Worm (Caenorhabditis elegans): ENCODE data around the gene F43E2.6.

F43E2.6 gene

DNA sequence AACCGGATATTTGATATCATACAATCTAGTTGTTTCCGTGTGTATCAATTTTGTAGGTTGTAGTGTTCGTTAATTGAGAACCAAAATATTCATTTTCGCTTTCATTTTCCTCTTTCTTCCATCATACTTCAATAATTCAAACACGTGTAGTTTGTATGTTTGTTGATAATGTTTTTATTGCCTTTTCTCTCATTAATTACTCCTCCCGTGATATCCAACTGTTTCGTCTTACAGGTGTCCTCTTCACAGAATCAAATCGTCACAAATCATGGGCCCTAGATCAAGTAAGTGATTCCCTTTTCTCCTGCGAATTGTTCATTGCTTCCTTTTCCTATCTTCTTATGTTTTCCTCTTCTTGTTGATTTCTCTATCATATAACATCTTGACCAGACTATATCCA lies 29.7 kb downstream of the F43E2.6 start, which contains the start of gene nhr-21 (continued):
- no peak for TF ChIP-seq lim-7 (GFP tag; IDR thresholded peaks at IDR 0.05)
- no peak for TF ChIP-seq ceh-20 (GFP tag; IDR thresholded peaks at IDR 0.05)
- no peak for TF ChIP-seq pqm-1 (tag; optimal IDR thresholded peaks at IDR 0.05)
- no peak for TF ChIP-seq jun-1 (tag; optimal IDR thresholded peaks at IDR 0.05)
- TF ChIP-seq nhr-102 (tag; optimal IDR thresholded peaks at IDR 0.05), result no peak
- peak; percentile 64 for TF ChIP-seq mxl-3 (GFP tag; optimal IDR thresholded peaks at IDR 0.05)
- TF ChIP-seq hif-1 (tag; optimal IDR thresholded peaks at IDR 0.05), result no peak
- no peak for TF ChIP-seq madf-5 (GFP tag; IDR thresholded peaks at IDR 0.05)
- TF ChIP-seq daf-8 (GFP tag; IDR thresholded peaks at IDR 0.05), result no peak
- TF ChIP-seq zfp-3 (GFP tag; conservative IDR thresholded peaks at IDR 0.05), result no peak
- TF ChIP-seq lin-1 (GFP tag; IDR thresholded peaks at IDR 0.05), result 0 out of 2 replicates have a peak, but pooled peaks have one; percentile 26
- no peak for TF ChIP-seq R02D3.7 (tag; optimal IDR thresholded peaks at IDR 0.05)
- TF ChIP-seq nhr-42 (GFP tag; IDR thresholded peaks at IDR 0.05), result no peak
- TF ChIP-seq Y48G9A.11 (GFP tag; IDR thresholded peaks at IDR 0.05), result no peak
- no peak for TF ChIP-seq F26F4.8 (GFP tag; conservative IDR thresholded peaks at IDR 0.05)
- no peak for TF ChIP-seq lin-38 (GFP tag; IDR thresholded peaks at IDR 0.05)
- TF ChIP-seq F10B5.3 (tag; optimal IDR thresholded peaks at IDR 0.05), result no peak
- TF ChIP-seq dve-1 (tag; optimal IDR thresholded peaks at IDR 0.05; ENCODE audit: insufficient read depth), result no peak
- TF ChIP-seq ZK546.5 (tag; optimal IDR thresholded peaks at IDR 0.05), result no peak
- no peak for TF ChIP-seq ceh-32 (tag; optimal IDR thresholded peaks at IDR 0.05; ENCODE audit: poor library complexity)
- no peak for TF ChIP-seq Y5F2A.4 (GFP tag; optimal IDR thresholded peaks at IDR 0.05)
- no peak for TF ChIP-seq php-3 (GFP tag; IDR thresholded peaks at IDR 0.05)
- no peak for TF ChIP-seq ama-1 (optimal IDR thresholded peaks at IDR 0.05)
- no peak for TF ChIP-seq nhr-237 (tag; optimal IDR thresholded peaks at IDR 0.05)
- no peak for TF ChIP-seq nhr-111 (GFP tag; optimal IDR thresholded peaks at IDR 0.05)
- no peak for TF ChIP-seq ceh-44 (GFP tag; IDR thresholded peaks at IDR 0.05)
- TF ChIP-seq zip-2 (tag; optimal IDR thresholded peaks at IDR 0.05), result no peak
- TF ChIP-seq D1046.2 (GFP tag; IDR thresholded peaks at IDR 0.05), result no peak
- no peak for TF ChIP-seq attf-4 (tag; optimal IDR thresholded peaks at IDR 0.05)
- no peak for TF ChIP-seq Y105C5A.15 (GFP tag; IDR thresholded peaks at IDR 0.05)
- no peak for TF ChIP-seq F44E2.7 (GFP tag; IDR thresholded peaks at IDR 0.05)
- no peak for TF ChIP-seq ceh-28 (tag; optimal IDR thresholded peaks at IDR 0.05)
- TF ChIP-seq madf-9 (GFP tag; conservative IDR thresholded peaks at IDR 0.05), result no peak
- TF ChIP-seq nhr-41 (GFP tag; IDR thresholded peaks at IDR 0.05), result no peak
- TF ChIP-seq snpc-1.2 (GFP tag; IDR thresholded peaks at IDR 0.05), result no peak
- TF ChIP-seq dmd-8 (GFP tag; IDR thresholded peaks at IDR 0.05), result no peak
- TF ChIP-seq ceh-62 (tag; optimal IDR thresholded peaks at IDR 0.05), result no peak
- no peak for TF ChIP-seq nhr-48 (tag; optimal IDR thresholded peaks at IDR 0.05)
- TF ChIP-seq daf-16 (GFP tag; optimal IDR thresholded peaks at IDR 0.05), result no peak
- TF ChIP-seq daf-16 (tag; optimal IDR thresholded peaks at IDR 0.05), result no peak
- TF ChIP-seq ctbp-1 (GFP tag; IDR thresholded peaks at IDR 0.05), result no peak
- TF ChIP-seq pha-4 (GFP tag; IDR thresholded peaks at IDR 0.05), result no peak
- no peak for TF ChIP-seq pha-4 (tag; optimal IDR thresholded peaks at IDR 0.05)
- no peak for TF ChIP-seq aly-2 (tag; optimal IDR thresholded peaks at IDR 0.05)
- no peak for TF ChIP-seq vab-7 (GFP tag; IDR thresholded peaks at IDR 0.05)
- no peak for TF ChIP-seq tra-1 (GFP tag; IDR thresholded peaks at IDR 0.05)
- TF ChIP-seq unc-62 (GFP tag; optimal IDR thresholded peaks at IDR 0.05 in 1 of 2), result peak in 1 of 2 experiments; percentile 87
- TF ChIP-seq unc-62 (tag; optimal IDR thresholded peaks at IDR 0.05), result no peak
- TF ChIP-seq skn-1 (tag; optimal IDR thresholded peaks at IDR 0.05), result no peak
- TF ChIP-seq unc-130 (GFP tag; optimal IDR thresholded peaks at IDR 0.05), result no peak
- TF ChIP-seq T20F7.1 (GFP tag; optimal IDR thresholded peaks at IDR 0.05), result no peak
- no peak for TF ChIP-seq ztf-11 (tag; optimal IDR thresholded peaks at IDR 0.05)
- no peak for TF ChIP-seq lir-3 (tag; optimal IDR thresholded peaks at IDR 0.05)
- no peak for TF ChIP-seq zag-1 (tag; optimal IDR thresholded peaks at IDR 0.05)
